Worm (Caenorhabditis elegans) whole organism, young adult: ENCODE data around the gene ceh-54.

ENCODE experiments used
- ama-1 ChIP-seq, 3 experiments: fragments of 150-350 bp in 1 of 3; sonication (generic microtip) in 2 of 3; optimal IDR thresholded peaks; 2 replicates each; lab custom pipeline; 2014 to 2018; ENCODE audit warnings: missing biosample characterization in 2 of 3, missing genetic modification characterization in 2 of 3, missing genetic modification reagents in 2 of 3
- ceh-27 ChIP-seq: fragments of 200-800 bp; sonication (Bioruptor generic); optimal IDR thresholded peaks from 2 replicates; lab custom pipeline; 2018; ENCODE audit warnings: mild to moderate bottlenecking, missing genetic modification characterization, moderate library complexity, missing compliant biosample characterization
- him-1 ChIP-seq: sonication (generic microtip); optimal IDR thresholded peaks from 2 replicates; lab custom pipeline; 2016; ENCODE audit warnings: missing genotype, missing genetic modification reagents, missing genetic modification characterization, missing compliant biosample characterization
- pbrm-1 ChIP-seq: fragments of 200-800 bp; sonication (Bioruptor generic); IDR thresholded peaks from 2 replicates; pipeline ENCODE4 v1.3.6; 2022; ENCODE audit warnings: missing genetic modification reagents, missing genetic modification characterization, missing compliant biosample characterization
- ztf-26 ChIP-seq: sonication (generic microtip); optimal IDR thresholded peaks from 2 replicates; lab custom pipeline; 2017; ENCODE audit warnings: missing genetic modification characterization, missing compliant biosample characterization

ce11 chrX:6216551-6216950, 22.5 kb upstream of the ceh-54 start, which contains the start of gene lrch-1:
- TF ChIP-seq ceh-27 (no peak), pbrm-1 (GFP tag; lab: Robert Waterston, UW) (no peak), ama-1 (optimal IDR thresholded peaks at IDR 0.05; lab: Kevin White, UChicago) (no peak), ama-1 (GFP tag; optimal IDR thresholded peaks at IDR 0.05; lab: Kevin White, UChicago) (no peak), him-1 (tag; lab: Kevin White, UChicago) (no peak), ztf-26 (tag; lab: Kevin White, UChicago) (no peak)
